Worm (Caenorhabditis elegans): Measurements from ENCODE around the gene ZK177.9.
"Not testable (repeated sequence)": the region's sequence is repeated elsewhere in the genome, so short reads cannot be mapped to it uniquely, and the experiment has no call there.

The ZK177.9 gene

DNA sequence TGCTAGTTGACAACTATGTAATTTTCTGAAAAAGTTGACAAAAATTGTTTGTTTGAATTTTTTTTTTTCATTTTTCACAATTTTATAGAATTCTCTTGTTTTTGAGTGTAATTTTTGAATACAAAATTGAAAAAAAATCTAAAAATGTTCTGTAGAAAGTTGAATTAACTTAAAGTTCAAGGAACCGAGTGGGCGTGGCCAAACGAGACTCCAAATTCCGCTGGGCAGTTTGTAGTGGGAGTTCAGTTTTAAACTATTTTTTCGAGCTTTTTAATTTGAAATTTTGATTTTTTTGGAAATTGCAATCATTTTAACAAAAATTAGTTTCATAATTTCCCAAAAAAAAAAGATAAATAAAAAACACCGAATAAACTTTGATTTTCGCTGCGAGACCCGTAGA is 19.5 kb upstream of the ZK177.9 start:
- TF ChIP-seq snpc-4 (tag; optimal IDR thresholded peaks at IDR 0.05) (no peak), nhr-11 (tag; optimal IDR thresholded peaks at IDR 0.05) (no peak), fos-1 (tag; optimal IDR thresholded peaks at IDR 0.05) (no peak), hmg-11 (tag; optimal IDR thresholded peaks at IDR 0.05) (no peak), eor-1 (tag; optimal IDR thresholded peaks at IDR 0.05) (no peak), unc-62 (GFP tag; optimal IDR thresholded peaks at IDR 0.05) (no peak), nfya-1 (tag; optimal IDR thresholded peaks at IDR 0.05; ENCODE audit: insufficient read depth) (no peak), ztf-4 (tag; optimal IDR thresholded peaks at IDR 0.05) (no peak), ceh-16 (tag; optimal IDR thresholded peaks at IDR 0.05) (no peak), nhr-43 (tag; optimal IDR thresholded peaks at IDR 0.05; ENCODE audit: poor library complexity, severe bottlenecking) (no peak), elt-2 (tag; optimal IDR thresholded peaks at IDR 0.05) (no peak), egl-27 (tag; optimal IDR thresholded peaks at IDR 0.05) (no peak)

- not testable (repeated sequence) for TF ChIP-seq snpc-4, nhr-76, aly-2 (tag; optimal IDR thresholded peaks at IDR 0.05)
Observed at ce11 chrII:5534939-5535338, 17.4 kb upstream of the ZK177.9 start, which contains the start of gene hlh-25. Gene hlh-25, plus strand, starts transcription at chrII:5535239.

DNA sequence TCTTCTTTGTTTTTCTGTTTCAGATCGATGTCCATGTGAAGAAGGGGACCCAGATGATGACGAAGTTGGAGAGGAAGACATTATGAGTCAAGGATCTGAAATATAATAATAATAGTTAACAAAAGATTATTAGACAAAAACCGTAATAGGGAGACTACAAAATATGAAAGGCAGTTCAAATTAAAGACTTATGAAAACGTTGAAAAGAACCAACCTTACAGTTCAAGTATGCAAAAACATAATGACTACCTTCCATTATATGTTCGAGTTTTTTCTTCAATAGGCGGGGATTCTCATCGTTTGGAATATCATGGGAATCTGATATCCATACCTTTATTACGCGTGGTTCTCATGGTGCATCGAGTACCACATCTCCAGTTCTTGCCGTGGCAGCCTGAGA is 16.1 kb upstream of the ZK177.9 start, which contains the start of gene hlh-26:
hlh-26 (minus strand) TSS at position 101 of the 400 bp plus-strand sequence.
- no peak for TF ChIP-seq snpc-4 (tag; optimal IDR thresholded peaks at IDR 0.05)
- TF ChIP-seq fkh-10 (GFP tag; optimal IDR thresholded peaks at IDR 0.05), result no peak
- TF ChIP-seq unc-39 (tag; optimal IDR thresholded peaks at IDR 0.05), result no peak
- no peak for TF ChIP-seq elt-2 (tag; optimal IDR thresholded peaks at IDR 0.05)
- no peak for TF ChIP-seq lsy-12 (tag; optimal IDR thresholded peaks at IDR 0.05)
- no peak for TF ChIP-seq ceh-82 (tag; optimal IDR thresholded peaks at IDR 0.05)
- TF ChIP-seq fkh-2 (tag; optimal IDR thresholded peaks at IDR 0.05), result no peak
- TF ChIP-seq ZK546.5 (tag; optimal IDR thresholded peaks at IDR 0.05), result no peak
- no peak for TF ChIP-seq egl-5 (tag; optimal IDR thresholded peaks at IDR 0.05)
- no peak for TF ChIP-seq nhr-237 (tag; optimal IDR thresholded peaks at IDR 0.05)
- no peak for TF ChIP-seq nhr-12 (tag; optimal IDR thresholded peaks at IDR 0.05)
- TF ChIP-seq ceh-9 (tag; optimal IDR thresholded peaks at IDR 0.05), result no peak
- TF ChIP-seq aly-2 (tag; optimal IDR thresholded peaks at IDR 0.05), result no peak
- no peak for TF ChIP-seq nfya-1 (tag; optimal IDR thresholded peaks at IDR 0.05; ENCODE audit: insufficient read depth)

- TF ChIP-seq nhr-43 (tag; optimal IDR thresholded peaks at IDR 0.05; ENCODE audit: poor library complexity, severe bottlenecking) (no peak), pha-4 (tag; optimal IDR thresholded peaks at IDR 0.05) (no peak), snpc-4 (tag; optimal IDR thresholded peaks at IDR 0.05) (no peak), mdl-1 (tag; optimal IDR thresholded peaks at IDR 0.05) (no peak), hmg-11 (tag; optimal IDR thresholded peaks at IDR 0.05) (no peak), fkh-10 (GFP tag; optimal IDR thresholded peaks at IDR 0.05) (no peak), eor-1 (tag; optimal IDR thresholded peaks at IDR 0.05) (no peak), nhr-67 (tag; optimal IDR thresholded peaks at IDR 0.05) (no peak), aly-2 (tag; optimal IDR thresholded peaks at IDR 0.05) (no peak), ceh-82 (tag; optimal IDR thresholded peaks at IDR 0.05) (no peak), elt-2 (tag; optimal IDR thresholded peaks at IDR 0.05) (no peak), nfya-1 (tag; optimal IDR thresholded peaks at IDR 0.05; ENCODE audit: insufficient read depth) (no peak), fos-1 (tag; optimal IDR thresholded peaks at IDR 0.05) (no peak), nhr-237 (tag; optimal IDR thresholded peaks at IDR 0.05) (no peak), nhr-77 (tag; optimal IDR thresholded peaks at IDR 0.05) (no peak), fkh-2 (tag; optimal IDR thresholded peaks at IDR 0.05) (no peak)
Observed at ce11 chrII:5531855-5532328, 14.3 kb upstream of the ZK177.9 start, which contains the start of gene C17C3.9. Gene C17C3.9, minus strand, starts transcription at chrII:5532278.

DNA sequence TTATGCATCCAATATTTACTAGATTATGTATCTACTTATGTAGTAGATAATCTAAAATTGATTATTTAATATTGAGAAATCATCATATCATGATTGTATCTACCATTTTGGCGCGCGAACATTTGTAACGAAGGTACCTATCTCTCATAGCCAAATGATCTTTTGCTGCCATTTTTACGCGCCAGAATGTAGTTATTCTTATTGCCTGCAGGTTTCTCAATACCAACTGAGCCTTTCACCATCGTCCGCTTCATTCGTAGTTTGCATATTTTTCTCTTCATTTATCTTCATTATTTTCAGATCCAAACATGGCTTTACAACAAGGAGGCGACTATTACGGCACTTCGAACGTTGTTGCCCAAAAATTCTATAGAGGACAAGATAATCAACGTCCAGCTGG is 10.3 kb upstream of the ZK177.9 start, which contains the start of gene ZK177.1:
ZK177.1 (plus strand) TSS at position 301 of the 400 bp plus-strand sequence.
- TF ChIP-seq egl-5 (tag; optimal IDR thresholded peaks at IDR 0.05) (no peak), ceh-82 (tag; optimal IDR thresholded peaks at IDR 0.05) (no peak), zag-1 (tag; optimal IDR thresholded peaks at IDR 0.05) (no peak), fos-1 (tag; optimal IDR thresholded peaks at IDR 0.05) (no peak), ztf-11 (tag; optimal IDR thresholded peaks at IDR 0.05) (no peak), elt-2 (tag; optimal IDR thresholded peaks at IDR 0.05) (no peak), nhr-67 (tag; optimal IDR thresholded peaks at IDR 0.05) (no peak), jun-1 (tag; optimal IDR thresholded peaks at IDR 0.05) (no peak), nhr-76 (tag; optimal IDR thresholded peaks at IDR 0.05) (no peak), elt-3 (tag; optimal IDR thresholded peaks at IDR 0.05) (no peak), ZK546.5 (tag; optimal IDR thresholded peaks at IDR 0.05) (no peak), ama-1 (optimal IDR thresholded peaks at IDR 0.05) (no peak), nhr-23 (tag; optimal IDR thresholded peaks at IDR 0.05) (no peak)
